Fruit fly (Drosophila melanogaster) whole organism, embryonic: ENCODE measurements around the gene CG43051.

ENCODE experiments used
- ATbp ChIP-seq: fragments of 200-800 bp; sonication (Bioruptor generic); optimal IDR thresholded peaks from 2 replicates; lab custom pipeline; 2017; ENCODE audit warnings: missing biosample characterization, mild to moderate bottlenecking, missing genetic modification characterization, missing genetic modification reagents
- Bdp1 ChIP-seq: fragments of 200-800 bp; sonication (Bioruptor generic); optimal IDR thresholded peaks from 3 replicates; lab custom pipeline; 2016; ENCODE audit warnings: missing biosample characterization, missing genetic modification characterization
- CG10267 ChIP-seq: fragments of 200-800 bp; sonication (Bioruptor generic); optimal IDR thresholded peaks from 2 replicates; lab custom pipeline; 2018; ENCODE audit warnings: missing biosample characterization, mild to moderate bottlenecking, missing genetic modification characterization, moderate library complexity
- CG10979 ChIP-seq: fragments of 200-800 bp; sonication (Bioruptor generic); optimal IDR thresholded peaks from 2 replicates; lab custom pipeline; 2018; ENCODE audit warnings: missing biosample characterization, mild to moderate bottlenecking, missing genetic modification characterization, moderate library complexity
- CG11504 ChIP-seq: fragments of 200-800 bp; sonication (Bioruptor generic); optimal IDR thresholded peaks from 3 replicates; lab custom pipeline; 2019; ENCODE audit warnings: missing biosample characterization, mild to moderate bottlenecking, missing genetic modification characterization, moderate library complexity
- CG11723 ChIP-seq: fragments of 200-800 bp; sonication (Bioruptor generic); optimal IDR thresholded peaks from 2 replicates; lab custom pipeline; 2017; ENCODE audit warnings: missing biosample characterization, mild to moderate bottlenecking, missing genetic modification characterization
- CG12391 ChIP-seq: fragments of 200-800 bp; sonication (Bioruptor generic); optimal IDR thresholded peaks from 3 replicates; lab custom pipeline; 2018; ENCODE audit warnings: missing biosample characterization, mild to moderate bottlenecking, missing genetic modification characterization, moderate library complexity
- CG13296 ChIP-seq: fragments of 200-800 bp; sonication (Bioruptor generic); optimal IDR thresholded peaks from 3 replicates; lab custom pipeline; 2018; ENCODE audit warnings: missing biosample characterization, mild to moderate bottlenecking, missing genetic modification characterization
- CG13775 ChIP-seq: fragments of 200-800 bp; sonication (Bioruptor generic); optimal IDR thresholded peaks from 3 replicates; lab custom pipeline; 2017; ENCODE audit warnings: missing biosample characterization, mild to moderate bottlenecking, missing genetic modification characterization
- CG14710 ChIP-seq: fragments of 200-800 bp; sonication (Bioruptor generic); optimal IDR thresholded peaks from 3 replicates; lab custom pipeline; 2019; ENCODE audit warnings: missing biosample characterization, mild to moderate bottlenecking, missing genetic modification characterization, moderate library complexity
- CG17359 ChIP-seq: fragments of 200-800 bp; sonication (Bioruptor generic); optimal IDR thresholded peaks from 3 replicates; lab custom pipeline; 2018; ENCODE audit warnings: missing biosample characterization, mild to moderate bottlenecking, missing genetic modification characterization, moderate library complexity
- CG17361 ChIP-seq: fragments of 200-800 bp; sonication (Bioruptor generic); IDR thresholded peaks from 3 replicates; pipeline ENCODE4 v1.3.6; 2022; ENCODE audit warnings: missing biosample characterization, missing genetic modification characterization
- CG17829 ChIP-seq: fragments of 200-800 bp; optimal IDR thresholded peaks from 2 replicates; lab custom pipeline; 2019; ENCODE audit warnings: missing biosample characterization, mild to moderate bottlenecking, missing genetic modification characterization, moderate library complexity
- CG18599 ChIP-seq: fragments of 200-800 bp; sonication (Bioruptor generic); optimal IDR thresholded peaks from 3 replicates; lab custom pipeline; 2017; ENCODE audit warnings: missing biosample characterization, missing genetic modification characterization, mild to moderate bottlenecking, moderate library complexity, missing genetic modification reagents
- CG2712 ChIP-seq: fragments of 200-800 bp; optimal IDR thresholded peaks from 3 replicates; lab custom pipeline; 2019; ENCODE audit warnings: missing biosample characterization, mild to moderate bottlenecking, missing genetic modification characterization, moderate library complexity
- CG30403 ChIP-seq: fragments of 200-800 bp; sonication (Bioruptor generic); optimal IDR thresholded peaks from 3 replicates; lab custom pipeline; 2016; ENCODE audit warnings: missing biosample characterization, missing genetic modification characterization
- CG31441 ChIP-seq: fragments of 200-800 bp; sonication (Bioruptor generic); IDR thresholded peaks from 2 replicates; pipeline ENCODE4 v1.3.6; 2022; ENCODE audit warnings: missing biosample characterization, missing genetic modification characterization
- CG42726 ChIP-seq: fragments of 200-800 bp; sonication (Bioruptor generic); IDR thresholded peaks from 2 replicates; pipeline ENCODE4 v1.3.6; 2022; ENCODE audit warnings: missing biosample characterization, missing genetic modification characterization; ENCODE audit not compliant: partially characterized antibody
- CG5953 ChIP-seq: fragments of 200-800 bp; sonication (Bioruptor generic); IDR thresholded peaks from 2 replicates; pipeline ENCODE4 v1.3.6; 2022; ENCODE audit warnings: missing biosample characterization, missing genetic modification characterization
- CG9727 ChIP-seq: fragments of 200-800 bp; sonication (Bioruptor generic); optimal IDR thresholded peaks from 3 replicates; lab custom pipeline; 2017; ENCODE audit warnings: missing biosample characterization, mild to moderate bottlenecking, missing genetic modification characterization
- D19A ChIP-seq: fragments of 200-800 bp; optimal IDR thresholded peaks from 3 replicates; lab custom pipeline; 2019; ENCODE audit warnings: missing biosample characterization, mild to moderate bottlenecking, missing genetic modification characterization, moderate library complexity
- Doc2 ChIP-seq: fragments of 200-800 bp; sonication (Bioruptor generic); IDR thresholded peaks from 2 replicates; pipeline ENCODE4 v1.3.6; 2022; ENCODE audit warnings: missing biosample characterization, missing genetic modification characterization
- E2f1 ChIP-seq: fragments of 200-800 bp; sonication (Bioruptor generic); IDR thresholded peaks from 2 replicates; pipeline ENCODE4 v1.3.6; 2022; ENCODE audit warnings: missing biosample characterization, missing genetic modification characterization
- Fer1 ChIP-seq: fragments of 200-800 bp; sonication (Bioruptor generic); optimal IDR thresholded peaks from 2 replicates; lab custom pipeline; 2017; ENCODE audit warnings: missing biosample characterization, mild to moderate bottlenecking, missing genetic modification characterization
- Gsc ChIP-seq: fragments of 200-800 bp; sonication (Bioruptor generic); IDR thresholded peaks from 2 replicates; pipeline ENCODE4 v1.3.6; 2022; ENCODE audit warnings: missing biosample characterization, missing genetic modification characterization
- Gug ChIP-seq: fragments of 200-800 bp; sonication (Bioruptor generic); IDR thresholded peaks from 4 replicates; pipeline ENCODE4 v1.3.6; 2022; ENCODE audit warnings: missing biosample characterization, missing genetic modification characterization
- H15 ChIP-seq: fragments of 200-800 bp; sonication (Bioruptor generic); IDR thresholded peaks from 3 replicates; pipeline ENCODE4 v1.3.6; 2022; ENCODE audit warnings: missing biosample characterization, missing genetic modification characterization
- HLH3B ChIP-seq: fragments of 200-800 bp; sonication (Bioruptor generic); IDR thresholded peaks from 2 replicates; pipeline ENCODE4 v1.3.6; 2022; ENCODE audit warnings: missing biosample characterization, missing genetic modification characterization
- Hr51 ChIP-seq, 2 experiments: fragments of 200-800 bp; sonication (Bioruptor generic); optimal IDR thresholded peaks; 2 replicates in 1 of 2; 3 replicates in 1 of 2; lab custom pipeline; 2016 to 2018; ENCODE audit warnings: missing biosample characterization in 2 of 2, missing genetic modification characterization in 2 of 2, mild to moderate bottlenecking in 1 of 2, moderate library complexity in 1 of 2
- Hr78 ChIP-seq, 2 experiments: fragments of 200-800 bp in 1 of 2; fragments of >200 bp in 1 of 2; sonication (Bioruptor generic) in 1 of 2; optimal IDR thresholded peaks; 2 replicates each; lab custom pipeline; 2017 to 2019; ENCODE audit warnings: missing biosample characterization in 2 of 2, missing genetic modification characterization in 2 of 2, mild to moderate bottlenecking in 1 of 2, moderate library complexity in 1 of 2
- Sox102F ChIP-seq: fragments of 200-800 bp; sonication (Bioruptor generic); optimal IDR thresholded peaks from 2 replicates; lab custom pipeline; 2018; ENCODE audit warnings: missing biosample characterization, mild to moderate bottlenecking, missing genetic modification characterization, moderate library complexity
- Sry-β ChIP-seq: fragments of 200-800 bp; sonication (Bioruptor generic); optimal IDR thresholded peaks from 2 replicates; lab custom pipeline; 2018; ENCODE audit warnings: missing biosample characterization, mild to moderate bottlenecking, missing genetic modification characterization, moderate library complexity
- al ChIP-seq: fragments of 200-800 bp; sonication (Bioruptor generic); IDR thresholded peaks from 2 replicates; pipeline ENCODE4 v1.3.6; 2022; ENCODE audit warnings: missing biosample characterization, missing genetic modification characterization
- ase ChIP-seq: fragments of 200-800 bp; sonication (Bioruptor generic); IDR thresholded peaks from 3 replicates; pipeline ENCODE4 v1.3.6; 2022; ENCODE audit warnings: missing biosample characterization, missing genetic modification characterization
- ato ChIP-seq: fragments of 200-800 bp; sonication (Bioruptor generic); IDR thresholded peaks from 2 replicates; pipeline ENCODE4 v1.3.6; 2022; ENCODE audit warnings: missing biosample characterization, missing genetic modification characterization; ENCODE audit not compliant: partially characterized antibody
- br ChIP-seq: fragments of >200 bp; optimal IDR thresholded peaks from 2 replicates; lab custom pipeline; 2017
- bsh ChIP-seq, 2 experiments: fragments of 200-800 bp; sonication (Bioruptor generic); optimal IDR thresholded peaks; 2 replicates each; lab custom pipeline; 2017 to 2018; ENCODE audit warnings: mild to moderate bottlenecking in 2 of 2, missing biosample characterization in 2 of 2, missing genetic modification characterization in 2 of 2, moderate library complexity in 1 of 2
- btn ChIP-seq: fragments of 200-800 bp; sonication (Bioruptor generic); optimal IDR thresholded peaks from 2 replicates; lab custom pipeline; 2016; ENCODE audit warnings: missing biosample characterization, missing genetic modification characterization
- dm ChIP-seq: fragments of 200-800 bp; sonication (Bioruptor generic); optimal IDR thresholded peaks from 3 replicates; lab custom pipeline; 2016; ENCODE audit warnings: missing biosample characterization, missing genetic modification characterization
- dmrt99B ChIP-seq: fragments of 200-800 bp; sonication (Bioruptor generic); optimal IDR thresholded peaks from 2 replicates; lab custom pipeline; 2018; ENCODE audit warnings: missing biosample characterization, mild to moderate bottlenecking, missing genetic modification characterization, moderate library complexity
- dpn ChIP-seq, 2 experiments: fragments of 200-800 bp; sonication (Bioruptor generic); optimal IDR thresholded peaks; 3 replicates each; lab custom pipeline; 2016; ENCODE audit warnings: missing biosample characterization in 2 of 2, missing genetic modification characterization in 2 of 2
- grau ChIP-seq: fragments of 200-800 bp; optimal IDR thresholded peaks from 3 replicates; lab custom pipeline; 2019; ENCODE audit warnings: missing biosample characterization, mild to moderate bottlenecking, missing genetic modification characterization, moderate library complexity
- gro ChIP-seq: fragments of 200-800 bp; sonication (Bioruptor generic); optimal IDR thresholded peaks from 2 replicates; lab custom pipeline; 2016; ENCODE audit warnings: missing biosample characterization, missing genetic modification characterization
- h ChIP-seq: fragments of >200 bp; optimal IDR thresholded peaks from 2 replicates; lab custom pipeline; 2017
- luna ChIP-seq: fragments of 200-800 bp; sonication (Bioruptor generic); optimal IDR thresholded peaks from 2 replicates; lab custom pipeline; 2016; ENCODE audit warnings: missing biosample characterization, missing genetic modification characterization
- maf-S ChIP-seq: fragments of 200-800 bp; sonication (Bioruptor generic); optimal IDR thresholded peaks from 2 replicates; lab custom pipeline; 2016; ENCODE audit warnings: missing biosample characterization, missing genetic modification characterization
- org-1 ChIP-seq: fragments of 200-800 bp; sonication (Bioruptor generic); optimal IDR thresholded peaks from 2 replicates; lab custom pipeline; 2017; ENCODE audit warnings: missing biosample characterization, missing genetic modification characterization
- phol ChIP-seq: fragments of 200-800 bp; sonication (Bioruptor generic); optimal IDR thresholded peaks from 3 replicates; lab custom pipeline; 2018; ENCODE audit warnings: missing biosample characterization, mild to moderate bottlenecking, missing genetic modification characterization, moderate library complexity
- sens ChIP-seq: fragments of 200-800 bp; sonication (Bioruptor generic); peaks from one replicate; lab custom pipeline; 2016; ENCODE audit warnings: missing biosample characterization, missing genetic modification characterization
- trem ChIP-seq: fragments of 200-800 bp; optimal IDR thresholded peaks from 3 replicates; lab custom pipeline; 2019; ENCODE audit warnings: missing biosample characterization, mild to moderate bottlenecking, missing genetic modification characterization, moderate library complexity
- unpg ChIP-seq: fragments of 200-800 bp; sonication (Bioruptor generic); optimal IDR thresholded peaks from 3 replicates; lab custom pipeline; 2018; ENCODE audit warnings: missing biosample characterization, mild to moderate bottlenecking, missing genetic modification characterization, moderate library complexity

Gene CG43051

dm6 chr2L:12548355-12548754, 40.6 kb downstream of the CG43051 start (continued):
- no peak for TF ChIP-seq gro
- TF ChIP-seq luna (GFP tag; lab: Kevin White, UChicago) = no peak
- TF ChIP-seq unpg (GFP tag; lab: Kevin White, UChicago) = peak; percentile 38
- TF ChIP-seq btn (GFP tag; lab: Kevin White, UChicago) = no peak
- no peak for TF ChIP-seq Sry-β
- TF ChIP-seq CG17829 (tag; lab: Kevin White, UChicago) = peak; percentile 7
- TF ChIP-seq dmrt99B (tag; lab: Kevin White, UChicago) = peak; percentile 34
- no peak for TF ChIP-seq maf-S (GFP tag; lab: Kevin White, UChicago)
- peak; percentile 10 for TF ChIP-seq CG13775 (GFP tag; lab: Kevin White, UChicago)
- TF ChIP-seq grau (tag; lab: Kevin White, UChicago) = peak; percentile 34
- no peak for TF ChIP-seq CG5953 (GFP tag; lab: Robert Waterston, UW)
- TF ChIP-seq CG9727 (GFP tag; lab: Kevin White, UChicago) = peak; percentile 10
- TF ChIP-seq sens = peak; percentile 74
- no peak for TF ChIP-seq org-1 (GFP tag; lab: Kevin White, UChicago)
- TF ChIP-seq ATbp = peak; percentile 5
- TF ChIP-seq CG12391 = peak; percentile 33
- peak; percentile 13 for TF ChIP-seq CG10979 (tag; lab: Kevin White, UChicago)
- TF ChIP-seq trem = peak; percentile 1
- peak in 1 of 2 experiments; percentile 19 for TF ChIP-seq Hr51 (GFP tag; optimal IDR thresholded peaks at IDR 0.05; lab: Kevin White, UChicago)
- TF ChIP-seq br (lab: Kevin White, UChicago) = no peak
- peak; percentile 19 for TF ChIP-seq CG30403
- no peak for TF ChIP-seq dm
- TF ChIP-seq phol = peak; percentile 24
- no peak for TF ChIP-seq ato (GFP tag; lab: Robert Waterston, UW)
- no peak for TF ChIP-seq Gsc (GFP tag; lab: Robert Waterston, UW)
- no peak for TF ChIP-seq Hr78 (GFP tag; optimal IDR thresholded peaks at IDR 0.05; lab: Kevin White, UChicago)
- TF ChIP-seq ase = no peak
- peak; percentile 17 for TF ChIP-seq CG14710 (tag; lab: Kevin White, UChicago)
- TF ChIP-seq Fer1 = no peak
- TF ChIP-seq CG17359 (tag; lab: Kevin White, UChicago) = peak; percentile 30
- TF ChIP-seq CG2712 (tag; lab: Kevin White, UChicago) = peak; percentile 48
- TF ChIP-seq Doc2 = no peak
- TF ChIP-seq al (GFP tag; lab: Robert Waterston, UW) = no peak
- TF ChIP-seq CG10267 (tag; lab: Kevin White, UChicago) = no peak
- peak; percentile 21 for TF ChIP-seq D19A (tag; lab: Kevin White, UChicago)
- TF ChIP-seq bsh (GFP tag; optimal IDR thresholded peaks at IDR 0.05; lab: Kevin White, UChicago) = peak in 1 of 2 experiments; percentile 34
- TF ChIP-seq HLH3B = no peak
- peak; percentile 44 for TF ChIP-seq CG11504 (tag; lab: Kevin White, UChicago)
- peak; percentile 19; the same call in 1 of the 3 replicates for TF ChIP-seq CG17361 (GFP tag; lab: Robert Waterston, UW)
- TF ChIP-seq h (lab: Kevin White, UChicago) = no peak
- TF ChIP-seq Sox102F (GFP tag; lab: Kevin White, UChicago) = peak; percentile 22
- no peak for TF ChIP-seq Gug
- TF ChIP-seq CG18599 (GFP tag; lab: Kevin White, UChicago) = peak; percentile 28
- no peak for TF ChIP-seq H15 (GFP tag; lab: Robert Waterston, UW)
- no peak for TF ChIP-seq CG13296 (GFP tag; lab: Kevin White, UChicago)
- no peak for TF ChIP-seq CG42726
- TF ChIP-seq CG11723 (GFP tag; lab: Kevin White, UChicago) = no peak
- no peak for TF ChIP-seq dpn (GFP tag; optimal IDR thresholded peaks at IDR 0.05; lab: Kevin White, UChicago)
- TF ChIP-seq E2f1 (GFP tag; lab: Robert Waterston, UW) = no peak
- TF ChIP-seq CG31441 (GFP tag; lab: Robert Waterston, UW) = no peak; the same call in 1 of the 2 replicates
- TF ChIP-seq Bdp1 (GFP tag; lab: Kevin White, UChicago) = no peak
